Worm (Caenorhabditis elegans): ENCODE measurements around the gene C49G7.10.

DNA sequence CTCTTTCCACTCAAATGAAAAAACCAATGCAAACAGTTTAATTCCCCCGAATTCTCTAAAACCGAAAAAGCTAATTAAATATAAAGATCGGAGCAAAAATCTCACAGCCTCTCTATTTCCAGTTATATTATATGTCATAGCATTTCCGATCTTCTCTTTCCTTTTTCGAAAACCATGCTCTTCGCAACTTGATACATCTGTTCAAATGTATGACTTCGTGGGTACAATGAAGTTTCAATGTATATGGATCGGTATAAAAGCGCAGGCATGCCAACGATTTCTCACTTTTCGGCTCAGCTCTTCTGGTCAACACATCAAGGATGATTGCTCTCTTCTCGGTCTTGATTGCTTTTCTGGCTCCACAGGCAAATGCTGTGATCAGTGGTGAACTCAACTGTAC, 4.3 kb upstream of the C49G7.10 start, which contains the start of gene phat-7:
- no peak for TF ChIP-seq elt-4 (tag; optimal IDR thresholded peaks at IDR 0.05)
- no peak for TF ChIP-seq gmeb-2 (tag; optimal IDR thresholded peaks at IDR 0.05)
- no peak for TF ChIP-seq ceh-14 (tag; optimal IDR thresholded peaks at IDR 0.05)
- no peak for TF ChIP-seq che-1 (tag; optimal IDR thresholded peaks at IDR 0.05)
- TF ChIP-seq ama-1 (optimal IDR thresholded peaks at IDR 0.05), result no peak
- no peak for TF ChIP-seq ceh-34 (tag; optimal IDR thresholded peaks at IDR 0.05)
